Worm (Caenorhabditis elegans) whole organism, late embryonic: ENCODE data around the gene Y39G8B.5.
"Not testable (repeated sequence)": the region's sequence is repeated elsewhere in the genome, so short reads cannot be mapped to it uniquely, and the experiment has no call there.

ENCODE experiments used
- C08G9.2 ChIP-seq: sonication (generic microtip); optimal IDR thresholded peaks from 2 replicates; lab custom pipeline; 2016; ENCODE audit warnings: mild to moderate bottlenecking, missing genetic modification characterization, moderate library complexity, missing compliant biosample characterization
- C38D4.7 ChIP-seq: fragments of 200-800 bp; sonication (Bioruptor generic); optimal IDR thresholded peaks from 2 replicates; lab custom pipeline; 2018; ENCODE audit warnings: mild to moderate bottlenecking, missing genetic modification characterization, moderate library complexity, missing compliant biosample characterization
- T23F11.4 ChIP-seq: fragments of 200-800 bp; sonication (Bioruptor generic); optimal IDR thresholded peaks from 2 replicates; lab custom pipeline; 2018; ENCODE audit warnings: mild to moderate bottlenecking, missing genetic modification characterization, missing compliant biosample characterization
- Y22D7AL.16 ChIP-seq: sonication (generic microtip); optimal IDR thresholded peaks from 2 replicates; lab custom pipeline; 2016; ENCODE audit warnings: missing genetic modification characterization, missing compliant biosample characterization
- ahr-1 ChIP-seq: sonication (generic microtip); optimal IDR thresholded peaks from 2 replicates; lab custom pipeline; 2016; ENCODE audit warnings: missing genetic modification characterization, missing compliant biosample characterization
- ama-1 ChIP-seq: fragments of 150-350 bp; optimal IDR thresholded peaks from 2 replicates; lab custom pipeline; 2014
- ceh-2 ChIP-seq: sonication (generic microtip); optimal IDR thresholded peaks from 2 replicates; lab custom pipeline; 2016; ENCODE audit warnings: missing genotype, missing genetic modification characterization, missing compliant biosample characterization
- ceh-22 ChIP-seq: sonication (generic microtip); optimal IDR thresholded peaks from 2 replicates; lab custom pipeline; 2017; ENCODE audit warnings: missing biosample characterization, missing genetic modification characterization
- ceh-24 ChIP-seq: sonication (generic microtip); optimal IDR thresholded peaks from 2 replicates; lab custom pipeline; 2016; ENCODE audit warnings: mild to moderate bottlenecking, missing genetic modification characterization, missing compliant biosample characterization
- ceh-45 ChIP-seq: fragments of 200-800 bp; sonication (Bioruptor generic); IDR thresholded peaks from 2 replicates; pipeline ENCODE4 v1.3.6; 2022; ENCODE audit warnings: missing genetic modification reagents, missing genetic modification characterization, missing compliant biosample characterization
- ceh-48 ChIP-seq: sonication (generic microtip); optimal IDR thresholded peaks from 2 replicates; lab custom pipeline; 2016; ENCODE audit warnings: missing genetic modification characterization, inconsistent platforms, missing compliant biosample characterization
- che-1 ChIP-seq: sonication (generic microtip); optimal IDR thresholded peaks from 2 replicates; lab custom pipeline; 2016; ENCODE audit warnings: mild to moderate bottlenecking, missing genetic modification characterization, missing compliant biosample characterization
- dve-1 ChIP-seq: sonication (generic microtip); optimal IDR thresholded peaks from 2 replicates; lab custom pipeline; 2017; ENCODE audit warnings: antibody characterized with exemption, mild to moderate bottlenecking, missing genetic modification characterization, missing compliant biosample characterization
- eyg-1 ChIP-seq: sonication (generic microtip); optimal IDR thresholded peaks from 2 replicates; lab custom pipeline; 2016; ENCODE audit warnings: missing genotype, missing genetic modification characterization, missing compliant biosample characterization
- fkh-10 ChIP-seq: fragments of 150-350 bp; optimal IDR thresholded peaks from 2 replicates; lab custom pipeline; 2014; ENCODE audit warnings: missing biosample characterization, missing genetic modification reagents, missing genetic modification characterization
- fkh-6 ChIP-seq: sonication (generic microtip); optimal IDR thresholded peaks from 2 replicates; lab custom pipeline; 2016; ENCODE audit warnings: missing genetic modification characterization, missing compliant biosample characterization
- hlh-30 ChIP-seq: sonication (generic microtip); optimal IDR thresholded peaks from 2 replicates; lab custom pipeline; 2017; ENCODE audit warnings: antibody characterized with exemption, missing genetic modification characterization, missing compliant biosample characterization; ENCODE audit not compliant: insufficient read depth
- hlh-6 ChIP-seq: sonication (generic microtip); optimal IDR thresholded peaks from 2 replicates; lab custom pipeline; 2016; ENCODE audit warnings: missing genotype, missing genetic modification characterization, missing compliant biosample characterization
- hlh-8 ChIP-seq: sonication (generic microtip); optimal IDR thresholded peaks from 2 replicates; lab custom pipeline; 2016; ENCODE audit warnings: missing genotype, missing genetic modification characterization, missing compliant biosample characterization
- nhr-232 ChIP-seq: sonication (generic microtip); optimal IDR thresholded peaks from 2 replicates; lab custom pipeline; 2016; ENCODE audit warnings: missing genetic modification characterization, missing compliant biosample characterization
- npax-4 ChIP-seq: sonication (generic microtip); optimal IDR thresholded peaks from 2 replicates; lab custom pipeline; 2016; ENCODE audit warnings: missing genetic modification characterization, missing compliant biosample characterization
- odd-2 ChIP-seq: sonication (generic microtip); optimal IDR thresholded peaks from 2 replicates; lab custom pipeline; 2017; ENCODE audit warnings: antibody characterized with exemption, mild to moderate bottlenecking, missing genetic modification characterization, missing compliant biosample characterization
- pat-9 ChIP-seq: fragments of 200-800 bp; sonication (Bioruptor generic); optimal IDR thresholded peaks from 2 replicates; lab custom pipeline; 2018; ENCODE audit warnings: mild to moderate bottlenecking, missing genetic modification characterization, moderate library complexity, missing compliant biosample characterization
- pha-2 ChIP-seq: sonication (generic microtip); optimal IDR thresholded peaks from 2 replicates; lab custom pipeline; 2017; ENCODE audit warnings: mild to moderate bottlenecking, missing genetic modification characterization, missing compliant biosample characterization
- sox-2 ChIP-seq: fragments of 200-800 bp; sonication (Bioruptor generic); IDR thresholded peaks from 2 replicates; pipeline ENCODE4 v1.3.6; 2022; ENCODE audit warnings: missing genetic modification reagents, missing genetic modification characterization, missing compliant biosample characterization
- syd-9 ChIP-seq: sonication (generic microtip); optimal IDR thresholded peaks from 2 replicates; lab custom pipeline; 2016; ENCODE audit warnings: mild to moderate bottlenecking, missing genetic modification characterization, moderate library complexity, missing compliant biosample characterization
- ttx-3 ChIP-seq: sonication (generic microtip); optimal IDR thresholded peaks from 2 replicates; lab custom pipeline; 2016; ENCODE audit warnings: missing genetic modification reagents, missing genetic modification characterization, missing compliant biosample characterization
- unc-3 ChIP-seq, 2 experiments: fragments of 200-800 bp in 1 of 2; sonication (Bioruptor generic) in 1 of 2; sonication (generic microtip) in 1 of 2; conservative IDR thresholded peaks in 1 of 2; optimal IDR thresholded peaks in 1 of 2; 2 replicates each; pipeline versions ENCODE4 v1.3.6 to Lab custom; 2016 to 2022; ENCODE audit warnings: missing compliant biosample characterization in 2 of 2, missing genetic modification characterization in 2 of 2, missing genetic modification reagents in 1 of 2
- unc-55 ChIP-seq: sonication (generic microtip); optimal IDR thresholded peaks from 2 replicates; lab custom pipeline; 2017; ENCODE audit warnings: missing biosample characterization, missing genetic modification reagents, missing genetic modification characterization

Y39G8B.5 gene

ce11 chrII:14036724-14037483 is 45.3 kb upstream of the Y39G8B.5 start (continued):
- no peak for TF ChIP-seq odd-2 (tag; lab: Kevin White, UChicago)
- peak; percentile 91 for TF ChIP-seq dve-1
- TF ChIP-seq ceh-45 (GFP tag; lab: Robert Waterston, UW): no peak
- no peak for TF ChIP-seq C08G9.2
- no peak for TF ChIP-seq eyg-1 (tag; lab: Kevin White, UChicago)
- no peak for TF ChIP-seq sox-2 (GFP tag; lab: Robert Waterston, UW)
- no peak for TF ChIP-seq Y22D7AL.16 (tag; lab: Kevin White, UChicago)
- TF ChIP-seq unc-55: no peak
- no peak for TF ChIP-seq ceh-2 (tag; lab: Kevin White, UChicago)
- no peak for TF ChIP-seq ceh-24 (tag; lab: Kevin White, UChicago)
- peak; percentile 11 for TF ChIP-seq C38D4.7 (GFP tag; lab: Kevin White, UChicago)
- no peak for TF ChIP-seq T23F11.4 (GFP tag; lab: Kevin White, UChicago)
- TF ChIP-seq nhr-232 (tag; lab: Kevin White, UChicago): no peak
- no peak for TF ChIP-seq ama-1 (lab: Kevin White, UChicago)
- TF ChIP-seq che-1 (tag; lab: Kevin White, UChicago): no peak

ce11 chrII:14034559-14034958 is 42.9 kb upstream of the Y39G8B.5 start:
- TF ChIP-seq npax-4: no peak
- no peak for TF ChIP-seq fkh-10 (GFP tag; lab: Kevin White, UChicago)
- peak; percentile 1 for TF ChIP-seq hlh-6
- no peak for TF ChIP-seq ttx-3 (tag; lab: Kevin White, UChicago)
- no peak for TF ChIP-seq sox-2 (GFP tag; lab: Robert Waterston, UW)
- no peak for TF ChIP-seq hlh-8 (tag; lab: Kevin White, UChicago)
- no peak for TF ChIP-seq fkh-6 (tag; lab: Kevin White, UChicago)

- TF ChIP-seq ahr-1: no peak
- no peak for TF ChIP-seq npax-4
- TF ChIP-seq ceh-22 (tag; lab: Kevin White, UChicago): no peak
- TF ChIP-seq unc-55: no peak
- TF ChIP-seq pha-2 (tag; lab: Kevin White, UChicago): no peak
- TF ChIP-seq Y22D7AL.16 (tag; lab: Kevin White, UChicago): no peak
- TF ChIP-seq syd-9 (tag; lab: Kevin White, UChicago): no peak
These were observed 41.1 kb upstream of the Y39G8B.5 start for ce11 chrII:14032705-14033104.

ce11 chrII:14021230-14021629 is 29.6 kb upstream of the Y39G8B.5 start, which contains the start of gene F01D5.10:
Gene F01D5.10 (minus strand): TSS chrII:14021330.
- not testable (repeated sequence) for TF ChIP-seq fkh-10 (GFP tag; lab: Kevin White, UChicago); pha-2 (tag; lab: Kevin White, UChicago); ceh-22 (tag; lab: Kevin White, UChicago)
- TF ChIP-seq, all 69 proteins: peak for 0; not testable (repeated sequence) for 69

ce11 chrII:14019625-14020024 is 28.0 kb upstream of the Y39G8B.5 start:
- TF ChIP-seq pat-9 (tag; lab: Kevin White, UChicago): peak; percentile 37
- 0 out of 2 replicates have a peak, but pooled peaks have one; percentile 11 for TF ChIP-seq ceh-45 (GFP tag; lab: Robert Waterston, UW)
- 0 out of 2 replicates have a peak, but pooled peaks have one; percentile 3 for TF ChIP-seq unc-3 (GFP tag; conservative IDR thresholded peaks at IDR 0.05; lab: Robert Waterston, UW)
- TF ChIP-seq unc-3 (tag; optimal IDR thresholded peaks at IDR 0.05; lab: Kevin White, UChicago): not testable (repeated sequence)

- TF ChIP-seq hlh-30 (no peak), ceh-48 (tag; lab: Kevin White, UChicago) (peak; percentile 9)
- TF ChIP-seq, all 69 proteins: peak for 1
These were observed 27.2 kb upstream of the Y39G8B.5 start for ce11 chrII:14018887-14019286.
